Worm (Caenorhabditis elegans) whole organism, young adult: Measurements from ENCODE around the gene ccar-1.

Source experiments
- C06A6.2 ChIP-seq: fragments of 200-800 bp; sonication (Bioruptor generic); conservative IDR thresholded peaks from 2 replicates; pipeline ENCODE4 v1.3.6; 2022; ENCODE audit warnings: missing genetic modification characterization, missing compliant biosample characterization
- F22D6.2 ChIP-seq: sonication (generic microtip); optimal IDR thresholded peaks from 2 replicates; lab custom pipeline; 2016; ENCODE audit warnings: mild to moderate bottlenecking, missing genetic modification characterization, missing compliant biosample characterization
- F23B12.7 ChIP-seq: sonication (generic microtip); optimal IDR thresholded peaks from 2 replicates; lab custom pipeline; 2017; ENCODE audit warnings: missing genetic modification characterization, mild to moderate bottlenecking, missing compliant biosample characterization, antibody characterized with exemption, moderate library complexity; ENCODE audit not compliant: insufficient read depth
- F57C9.4 ChIP-seq: sonication (generic microtip); optimal IDR thresholded peaks from 2 replicates; lab custom pipeline; 2017; ENCODE audit warnings: mild to moderate bottlenecking, missing genetic modification characterization, missing compliant biosample characterization
- K11D2.4 ChIP-seq: fragments of 200-800 bp; sonication (Bioruptor generic); IDR thresholded peaks from 2 replicates; pipeline ENCODE4 v1.3.6; 2022; ENCODE audit warnings: missing genetic modification reagents, missing genetic modification characterization, missing compliant biosample characterization
- K12H6.12 ChIP-seq: fragments of 200-800 bp; sonication (Bioruptor generic); optimal IDR thresholded peaks from 2 replicates; lab custom pipeline; 2018; ENCODE audit warnings: mild to moderate bottlenecking, missing genetic modification characterization, missing compliant biosample characterization
- Y53F4B.3 ChIP-seq: fragments of 200-800 bp; sonication (Bioruptor generic); IDR thresholded peaks from 2 replicates; pipeline ENCODE4 v1.3.6; 2022; ENCODE audit warnings: missing genetic modification reagents, missing genetic modification characterization, missing compliant biosample characterization
- ama-1 ChIP-seq, 3 experiments: fragments of 150-350 bp in 1 of 3; sonication (generic microtip) in 2 of 3; optimal IDR thresholded peaks; 2 replicates each; lab custom pipeline; 2014 to 2018; ENCODE audit warnings: missing biosample characterization in 2 of 3, missing genetic modification characterization in 2 of 3, missing genetic modification reagents in 2 of 3
- aptf-2 ChIP-seq: fragments of 200-800 bp; sonication (Bioruptor generic); conservative IDR thresholded peaks from 2 replicates; pipeline ENCODE4 v1.3.6; 2022; ENCODE audit warnings: missing genetic modification reagents, missing genetic modification characterization, missing compliant biosample characterization
- attf-5 ChIP-seq: fragments of 200-800 bp; sonication (Bioruptor generic); optimal IDR thresholded peaks from 2 replicates; lab custom pipeline; 2018; ENCODE audit warnings: mild to moderate bottlenecking, missing genetic modification characterization, missing compliant biosample characterization
- bed-1 ChIP-seq: fragments of 200-800 bp; sonication (Bioruptor generic); IDR thresholded peaks from 2 replicates; pipeline ENCODE4 v1.3.6; 2022; ENCODE audit warnings: missing genetic modification reagents, missing genetic modification characterization, missing compliant biosample characterization
- cebp-1 ChIP-seq, 2 experiments: fragments of 200-800 bp in 1 of 2; sonication (Bioruptor generic) in 1 of 2; sonication (generic microtip) in 1 of 2; IDR thresholded peaks in 1 of 2; optimal IDR thresholded peaks in 1 of 2; 2 replicates each; pipeline versions ENCODE4 v1.3.6 to Lab custom; 2017 to 2022; ENCODE audit warnings: missing compliant biosample characterization in 2 of 2, missing genetic modification characterization in 2 of 2, mild to moderate bottlenecking in 1 of 2, missing genetic modification reagents in 1 of 2, moderate library complexity in 1 of 2
- dox-1 ChIP-seq: fragments of 200-800 bp; sonication (Bioruptor generic); IDR thresholded peaks from 2 replicates; pipeline ENCODE4 v1.3.6; 2022; ENCODE audit warnings: missing genetic modification reagents, missing genetic modification characterization, missing compliant biosample characterization
- egl-18 ChIP-seq: fragments of 200-800 bp; sonication (Bioruptor generic); IDR thresholded peaks from 2 replicates; pipeline ENCODE4 v1.3.6; 2022; ENCODE audit warnings: missing genetic modification reagents, missing genetic modification characterization, missing compliant biosample characterization
- egrh-3 ChIP-seq: fragments of 200-800 bp; sonication (Bioruptor generic); IDR thresholded peaks from 2 replicates; pipeline ENCODE4 v1.3.6; 2022; ENCODE audit warnings: missing genetic modification reagents, missing genetic modification characterization, missing compliant biosample characterization
- ekl-4 ChIP-seq: fragments of 200-800 bp; sonication (Bioruptor generic); IDR thresholded peaks from 2 replicates; pipeline ENCODE4 v1.3.6; 2022; ENCODE audit warnings: missing genetic modification reagents, missing genetic modification characterization, missing compliant biosample characterization
- lag-1 ChIP-seq: fragments of 200-800 bp; sonication (Bioruptor generic); IDR thresholded peaks from 2 replicates; pipeline ENCODE4 v1.3.6; 2022; ENCODE audit warnings: missing genetic modification reagents, missing genetic modification characterization, missing compliant biosample characterization
- let-607 ChIP-seq, 2 experiments: fragments of 200-800 bp in 1 of 2; sonication (Bioruptor generic) in 1 of 2; sonication (generic microtip) in 1 of 2; optimal IDR thresholded peaks; 2 replicates each; lab custom pipeline; 2016 to 2018; ENCODE audit warnings: mild to moderate bottlenecking in 2 of 2, missing compliant biosample characterization in 2 of 2, missing genetic modification characterization in 2 of 2, moderate library complexity in 2 of 2, missing genotype in 1 of 2
- lin-40 ChIP-seq: sonication (generic microtip); optimal IDR thresholded peaks from 2 replicates; lab custom pipeline; 2016; ENCODE audit warnings: missing genetic modification characterization, mild to moderate bottlenecking, missing compliant biosample characterization, missing genotype, missing genetic modification reagents
- mcd-1 ChIP-seq: fragments of 200-800 bp; sonication (Bioruptor generic); IDR thresholded peaks from 2 replicates; pipeline ENCODE4 v1.3.6; 2022; ENCODE audit warnings: missing genetic modification reagents, missing genetic modification characterization, missing compliant biosample characterization
- nhr-80 ChIP-seq: sonication (generic microtip); optimal IDR thresholded peaks from 2 replicates; lab custom pipeline; 2016; ENCODE audit warnings: missing genetic modification characterization, missing compliant biosample characterization
- nhr-90 ChIP-seq: sonication (generic microtip); optimal IDR thresholded peaks from 2 replicates; lab custom pipeline; 2016; ENCODE audit warnings: missing genotype, mild to moderate bottlenecking, missing genetic modification characterization, missing compliant biosample characterization
- rec-8 ChIP-seq, 2 experiments: sonication (generic microtip); optimal IDR thresholded peaks; 2 replicates each; lab custom pipeline; 2016; ENCODE audit warnings: mild to moderate bottlenecking in 2 of 2, missing genetic modification characterization in 2 of 2, missing genetic modification reagents in 2 of 2, missing genotype in 2 of 2, missing biosample characterization in 1 of 2, missing compliant biosample characterization in 1 of 2, moderate library complexity in 1 of 2
- sdz-38 ChIP-seq: sonication (generic microtip); optimal IDR thresholded peaks from 2 replicates; lab custom pipeline; 2016; ENCODE audit warnings: missing genotype, missing genetic modification characterization, missing compliant biosample characterization
- snpc-4 ChIP-seq, 5 experiments: fragments of 150-350 bp in 1 of 5; sonication (generic microtip) in 4 of 5; optimal IDR thresholded peaks; 2 replicates each; lab custom pipeline; 2014 to 2018; ENCODE audit warnings: missing genetic modification characterization in 5 of 5, missing biosample characterization in 3 of 5, antibody characterized with exemption in 2 of 5, mild to moderate bottlenecking in 2 of 5, missing compliant biosample characterization in 2 of 5, missing genotype in 2 of 5, moderate library complexity in 2 of 5, missing genetic modification reagents in 1 of 5
- sptf-2 ChIP-seq: fragments of 200-800 bp; sonication (Bioruptor generic); optimal IDR thresholded peaks from 2 replicates; lab custom pipeline; 2018; ENCODE audit warnings: mild to moderate bottlenecking, missing genetic modification characterization, missing compliant biosample characterization
- xnd-1 ChIP-seq: sonication (generic microtip); optimal IDR thresholded peaks from 2 replicates; lab custom pipeline; 2016; ENCODE audit warnings: missing genotype, missing genetic modification reagents, missing genetic modification characterization, missing compliant biosample characterization
- zfh-2 ChIP-seq: fragments of 200-800 bp; sonication (Bioruptor generic); conservative IDR thresholded peaks from 2 replicates; pipeline ENCODE4 v1.3.6; 2022; ENCODE audit warnings: missing genetic modification reagents, missing genetic modification characterization, missing compliant biosample characterization
- ztf-22 ChIP-seq: fragments of 200-800 bp; sonication (Bioruptor generic); optimal IDR thresholded peaks from 2 replicates; lab custom pipeline; 2018; ENCODE audit warnings: mild to moderate bottlenecking, missing genetic modification characterization, moderate library complexity, missing compliant biosample characterization
- ztf-28 ChIP-seq: fragments of 200-800 bp; sonication (Bioruptor generic); IDR thresholded peaks from 2 replicates; pipeline ENCODE4 v1.3.6; 2022; ENCODE audit warnings: missing genetic modification reagents, missing genetic modification characterization, missing compliant biosample characterization
- ztf-6 ChIP-seq: fragments of 200-800 bp; sonication (Bioruptor generic); IDR thresholded peaks from 2 replicates; pipeline ENCODE4 v1.3.6; 2022; ENCODE audit warnings: missing genetic modification reagents, missing genetic modification characterization, missing compliant biosample characterization

The ccar-1 gene

ce11 chrIV:14089749-14090148, 18.4 kb downstream of the ccar-1 start:
- TF ChIP-seq F57C9.4 (tag; lab: Kevin White, UChicago) (no peak), C06A6.2 (GFP tag; lab: Robert Waterston, UW) (no peak), snpc-4 (GFP tag; optimal IDR thresholded peaks at IDR 0.05; lab: Kevin White, UChicago) (no peak), snpc-4 (tag; optimal IDR thresholded peaks at IDR 0.05; lab: Kevin White, UChicago) (no peak), aptf-2 (GFP tag; lab: Robert Waterston, UW) (no peak), lag-1 (GFP tag; lab: Robert Waterston, UW) (no peak), K11D2.4 (GFP tag; lab: Robert Waterston, UW) (no peak), let-607 (tag; optimal IDR thresholded peaks at IDR 0.05; lab: Kevin White, UChicago) (no peak), ztf-22 (no peak), Y53F4B.3 (GFP tag; lab: Robert Waterston, UW) (no peak), egl-18 (GFP tag; lab: Robert Waterston, UW) (no peak), dox-1 (GFP tag; lab: Robert Waterston, UW) (no peak)
- TF ChIP-seq, all 124 proteins: peak for 0

- TF ChIP-seq F22D6.2 (tag; lab: Kevin White, UChicago) = no peak
- TF ChIP-seq, all 124 proteins: peak for 0
Observed at ce11 chrIV:14091242-14091641, 19.9 kb downstream of the ccar-1 start, which contains the start of gene noah-2. Gene noah-2, plus strand, starts transcription at chrIV:14091254.

DNA sequence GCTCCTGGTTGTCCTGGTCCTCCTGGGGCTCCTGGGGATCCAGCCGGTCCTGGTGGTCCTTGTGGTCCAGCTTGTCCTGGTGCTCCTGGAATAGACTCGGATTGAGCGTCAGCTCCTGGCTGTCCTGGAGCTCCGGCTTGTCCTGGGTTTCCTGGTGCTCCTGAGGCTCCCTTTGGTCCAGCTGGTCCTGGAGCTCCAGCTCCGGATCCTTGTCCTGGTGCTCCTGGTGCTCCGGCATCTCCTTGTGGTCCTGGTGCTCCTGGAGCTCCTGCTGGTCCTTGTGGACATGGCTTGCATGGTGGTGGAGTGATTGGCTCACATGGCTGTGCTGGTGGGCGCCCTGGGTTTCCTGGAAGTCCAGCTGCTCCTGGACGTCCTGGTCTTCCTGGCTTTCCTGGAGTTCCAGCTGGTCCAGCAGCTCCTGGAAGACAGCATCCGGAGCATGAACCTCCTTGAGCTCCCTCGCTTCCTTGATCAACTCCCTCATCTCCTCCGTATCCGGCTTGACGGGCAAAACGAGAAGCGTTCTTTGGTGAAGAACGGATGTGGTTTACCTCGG, 27.3 kb downstream of the ccar-1 start:
- no peak for TF ChIP-seq let-607 (tag; optimal IDR thresholded peaks at IDR 0.05; lab: Kevin White, UChicago)
- TF ChIP-seq ama-1 (optimal IDR thresholded peaks at IDR 0.05; lab: Kevin White, UChicago) = no peak
- no peak for TF ChIP-seq ama-1 (GFP tag; optimal IDR thresholded peaks at IDR 0.05; lab: Kevin White, UChicago)
- no peak for TF ChIP-seq ztf-28 (GFP tag; lab: Robert Waterston, UW)
- peak; percentile 45 for TF ChIP-seq lin-40
- TF ChIP-seq zfh-2 (GFP tag; lab: Robert Waterston, UW) = peak; percentile 87
- peak; percentile 16; the same call in 1 of the 2 replicates for TF ChIP-seq mcd-1 (GFP tag; lab: Robert Waterston, UW)
- peak; percentile 2 for TF ChIP-seq attf-5 (GFP tag; lab: Kevin White, UChicago)
- TF ChIP-seq F23B12.7 = no peak
- no peak for TF ChIP-seq sdz-38 (tag; lab: Kevin White, UChicago)
- peak; percentile 95 for TF ChIP-seq egrh-3

DNA sequence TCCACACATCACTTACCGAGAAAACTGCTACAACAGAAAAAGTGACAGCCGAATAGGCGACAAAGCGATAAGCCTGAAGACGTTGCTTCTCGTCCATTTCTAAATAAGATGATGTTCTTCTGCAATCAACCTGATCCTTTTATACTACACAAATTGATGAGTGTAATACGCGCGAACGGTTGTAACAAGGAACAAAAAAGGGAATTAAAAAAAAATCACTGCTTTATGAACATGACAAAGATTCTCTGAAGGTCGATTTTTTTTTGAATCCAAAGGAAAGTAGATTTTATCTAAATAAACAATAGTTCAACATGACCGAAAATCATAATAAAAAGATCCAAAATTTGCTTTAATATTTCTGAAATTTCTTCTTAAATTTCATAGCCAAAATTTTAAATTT, 27.9 kb downstream of the ccar-1 start, which contains the start of gene col-133:
col-133 (minus strand) TSS at position 101 of the 400 bp plus-strand sequence.
- TF ChIP-seq ekl-4 = no peak
- TF ChIP-seq rec-8 (tag; optimal IDR thresholded peaks at IDR 0.05; lab: Kevin White, UChicago) = no peak
- no peak for TF ChIP-seq mcd-1 (GFP tag; lab: Robert Waterston, UW)
- TF ChIP-seq xnd-1 (tag; lab: Kevin White, UChicago) = no peak
- TF ChIP-seq nhr-90 = no peak
- no peak for TF ChIP-seq ztf-6 (GFP tag; lab: Robert Waterston, UW)
- no peak for TF ChIP-seq sptf-2 (GFP tag; lab: Kevin White, UChicago)
- no peak for TF ChIP-seq K12H6.12 (tag; lab: Kevin White, UChicago)
- no peak for TF ChIP-seq ama-1 (optimal IDR thresholded peaks at IDR 0.05; lab: Kevin White, UChicago)
- TF ChIP-seq ama-1 (GFP tag; optimal IDR thresholded peaks at IDR 0.05; lab: Kevin White, UChicago) = no peak
- TF ChIP-seq, all 124 proteins: peak for 0

ce11 chrIV:14103054-14103453, 31.7 kb downstream of the ccar-1 start, which contains the start of gene F52B11.5:
Gene F52B11.5, minus strand, starts transcription at chrIV:14103231.
- TF ChIP-seq cebp-1 (GFP tag; IDR thresholded peaks at IDR 0.05; lab: Robert Waterston, UW) = 0 out of 2 replicates have a peak, but pooled peaks have one; percentile 22
- TF ChIP-seq cebp-1 (tag; optimal IDR thresholded peaks at IDR 0.05; lab: Kevin White, UChicago) = no peak
- TF ChIP-seq bed-1 (GFP tag; lab: Robert Waterston, UW) = no peak
- TF ChIP-seq nhr-80 (tag; lab: Kevin White, UChicago) = peak; percentile 19
- TF ChIP-seq ztf-22 = no peak
- no peak for TF ChIP-seq F57C9.4 (tag; lab: Kevin White, UChicago)
- no peak for TF ChIP-seq snpc-4 (GFP tag; optimal IDR thresholded peaks at IDR 0.05; lab: Kevin White, UChicago)
- TF ChIP-seq snpc-4 (tag; optimal IDR thresholded peaks at IDR 0.05; lab: Kevin White, UChicago) = peak in 1 of 4 experiments; percentile 45
- TF ChIP-seq attf-5 (GFP tag; lab: Kevin White, UChicago) = peak; percentile 24
- TF ChIP-seq mcd-1 (GFP tag; lab: Robert Waterston, UW) = peak; percentile 19; the same call in 1 of the 2 replicates
- TF ChIP-seq, all 124 proteins: peak for 5
